Worm (Caenorhabditis elegans) whole organism, L4/young adult: ENCODE data around the gene Y41C4A.32.
A peak's percentile ranks its signal among the peaks of the same experiment; 100 is the strongest.

Experiments
- W03F9.2 ChIP-seq: fragments of 150-350 bp; optimal IDR thresholded peaks from 2 replicates; lab custom pipeline; 2014; ENCODE audit warnings: missing biosample characterization, missing genetic modification characterization
- dao-5 ChIP-seq: sonication (generic microtip); optimal IDR thresholded peaks from 2 replicates; lab custom pipeline; 2016; ENCODE audit warnings: missing genotype, missing genetic modification characterization, moderate library complexity, missing compliant biosample characterization
- him-1 ChIP-seq: sonication (generic microtip); optimal IDR thresholded peaks from 2 replicates; lab custom pipeline; 2016; ENCODE audit warnings: missing genotype, missing genetic modification reagents, missing genetic modification characterization, missing compliant biosample characterization

Y41C4A.32 gene

ce11 chrIII:11721405-11721804, at the start of gene Y41C4A.32:
TSS of gene Y41C4A.32 (plus strand) at chrIII:11721706.
- TF ChIP-seq dao-5, result no peak
- no peak for TF ChIP-seq W03F9.2
- TF ChIP-seq him-1, result no peak

- TF ChIP-seq dao-5 (no peak), W03F9.2 (no peak), him-1 (no peak)
Measured at ce11 chrIII:11680514-11680913, 41.0 kb upstream of the Y41C4A.32 start.

ce11 chrIII:11681461-11682014, 40.0 kb upstream of the Y41C4A.32 start:
- TF ChIP-seq W03F9.2 (no peak), dao-5 (no peak), him-1 (no peak)

- TF ChIP-seq W03F9.2, result no peak
- TF ChIP-seq him-1, result no peak
- no peak for TF ChIP-seq dao-5
Measured at ce11 chrIII:11683038-11683437, 38.5 kb upstream of the Y41C4A.32 start.

ce11 chrIII:11683790-11684189, 37.7 kb upstream of the Y41C4A.32 start:
- no peak for TF ChIP-seq W03F9.2

- TF ChIP-seq dao-5, result no peak
Measured at ce11 chrIII:11684770-11685169, 36.7 kb upstream of the Y41C4A.32 start.

ce11 chrIII:11689303-11689702, 32.2 kb upstream of the Y41C4A.32 start:
- no peak for TF ChIP-seq dao-5
- peak; percentile 48 for TF ChIP-seq W03F9.2
- TF ChIP-seq him-1, result no peak

- TF ChIP-seq W03F9.2, result no peak
- TF ChIP-seq him-1, result no peak
- no peak for TF ChIP-seq dao-5
Measured at ce11 chrIII:11689887-11690286, 31.6 kb upstream of the Y41C4A.32 start.

ce11 chrIII:11692380-11692779, 29.1 kb upstream of the Y41C4A.32 start:
- TF ChIP-seq him-1 (no peak), W03F9.2 (no peak), dao-5 (no peak)

ce11 chrIII:11694506-11694947, 27.0 kb upstream of the Y41C4A.32 start:
- no peak for TF ChIP-seq dao-5
- TF ChIP-seq him-1, result no peak
- no peak for TF ChIP-seq W03F9.2

ce11 chrIII:11694975-11695374, 26.5 kb upstream of the Y41C4A.32 start, which contains the start of gene Y41C4A.22:
TSS of gene Y41C4A.22 (plus strand) at chrIII:11695275.
- no peak for TF ChIP-seq him-1
- no peak for TF ChIP-seq dao-5
- no peak for TF ChIP-seq W03F9.2

- TF ChIP-seq him-1 (no peak), dao-5 (no peak)
Measured at ce11 chrIII:11696273-11696672, 25.2 kb upstream of the Y41C4A.32 start, which contains the start of gene Y41C4A.6. TSS of gene Y41C4A.6 (plus strand) at chrIII:11696573.

ce11 chrIII:11698569-11698968, 22.9 kb upstream of the Y41C4A.32 start, which contains the start of gene Y41C4A.7:
TSS of gene Y41C4A.7 (plus strand) at chrIII:11698869.
- TF ChIP-seq him-1 (no peak), dao-5 (no peak), W03F9.2 (no peak)

- no peak for TF ChIP-seq him-1
- no peak for TF ChIP-seq dao-5
- no peak for TF ChIP-seq W03F9.2
Measured at ce11 chrIII:11699959-11700358, 21.5 kb upstream of the Y41C4A.32 start, which contains the start of gene pqn-84. TSS of gene pqn-84 (plus strand) at chrIII:11700259.

- TF ChIP-seq dao-5, result no peak
- TF ChIP-seq him-1, result no peak
- TF ChIP-seq W03F9.2, result no peak
Measured at ce11 chrIII:11701863-11702262, 19.6 kb upstream of the Y41C4A.32 start.

ce11 chrIII:11703006-11703775, 18.3 kb upstream of the Y41C4A.32 start:
- TF ChIP-seq W03F9.2 (no peak), dao-5 (no peak), him-1 (no peak)

ce11 chrIII:11703776-11704093, 17.8 kb upstream of the Y41C4A.32 start, which contains the start of gene col-95:
TSS of gene col-95 (plus strand) at chrIII:11703994.
- no peak for TF ChIP-seq him-1
- no peak for TF ChIP-seq dao-5
- TF ChIP-seq W03F9.2, result no peak
